Worm (Caenorhabditis elegans): ENCODE measurements around the gene clec-49.

ce11 chrV:19751124-19751523, at the start of gene clec-49:
- TF ChIP-seq tbx-37 (GFP tag; conservative IDR thresholded peaks at IDR 0.05) (no peak), scrt-1 (GFP tag; IDR thresholded peaks at IDR 0.05) (no peak), ama-1 (optimal IDR thresholded peaks at IDR 0.05) (no peak), sea-1 (GFP tag; conservative IDR thresholded peaks at IDR 0.05) (no peak), hnd-1 (tag; optimal IDR thresholded peaks at IDR 0.05) (no peak), B0310.2 (tag; optimal IDR thresholded peaks at IDR 0.05) (no peak)

Data from whole organism, early embryonic.